Fruit fly (Drosophila melanogaster) whole organism, embryonic: ENCODE results near the gene ND-MNLL.
A peak's percentile ranks its signal among the peaks of the same experiment; 100 is the strongest.

ENCODE experiments used
- ATbp ChIP-seq: fragments of 200-800 bp; sonication (Bioruptor generic); optimal IDR thresholded peaks from 2 replicates; lab custom pipeline; 2017; ENCODE audit warnings: missing biosample characterization, mild to moderate bottlenecking, missing genetic modification characterization, missing genetic modification reagents
- Awh ChIP-seq: fragments of 200-800 bp; sonication (Bioruptor generic); IDR thresholded peaks from 2 replicates; pipeline ENCODE4, ENCODE4 v1.3.6; 2022; ENCODE audit warnings: missing biosample characterization, missing genetic modification characterization
- CG12391 ChIP-seq: fragments of 200-800 bp; sonication (Bioruptor generic); optimal IDR thresholded peaks from 3 replicates; lab custom pipeline; 2018; ENCODE audit warnings: missing biosample characterization, mild to moderate bottlenecking, missing genetic modification characterization, moderate library complexity
- CG13775 ChIP-seq: fragments of 200-800 bp; sonication (Bioruptor generic); optimal IDR thresholded peaks from 3 replicates; lab custom pipeline; 2017; ENCODE audit warnings: missing biosample characterization, mild to moderate bottlenecking, missing genetic modification characterization
- CG17359 ChIP-seq: fragments of 200-800 bp; sonication (Bioruptor generic); optimal IDR thresholded peaks from 3 replicates; lab custom pipeline; 2018; ENCODE audit warnings: missing biosample characterization, mild to moderate bottlenecking, missing genetic modification characterization, moderate library complexity
- CG17361 ChIP-seq: fragments of 200-800 bp; sonication (Bioruptor generic); IDR thresholded peaks from 3 replicates; pipeline ENCODE4 v1.3.6; 2022; ENCODE audit warnings: missing biosample characterization, missing genetic modification characterization
- CG17802 ChIP-seq: fragments of 200-800 bp; sonication (Bioruptor generic); optimal IDR thresholded peaks from 2 replicates; lab custom pipeline; 2018; ENCODE audit warnings: missing biosample characterization, mild to moderate bottlenecking, missing genetic modification characterization, moderate library complexity
- CG2889 ChIP-seq: fragments of 200-800 bp; sonication (Bioruptor generic); IDR thresholded peaks from 3 replicates; pipeline ENCODE4 v1.3.6; 2022; ENCODE audit warnings: missing biosample characterization, missing genetic modification characterization
- CG31224 ChIP-seq: fragments of 200-800 bp; sonication (Bioruptor generic); IDR thresholded peaks from 2 replicates; pipeline ENCODE4 v1.3.6; 2022; ENCODE audit warnings: missing biosample characterization, missing genetic modification characterization
- CG34422 ChIP-seq: fragments of 200-800 bp; sonication (Bioruptor generic); IDR thresholded peaks from 3 replicates; pipeline ENCODE4 v1.3.6; 2022; ENCODE audit warnings: missing biosample characterization, missing genetic modification characterization
- CG4424 ChIP-seq: fragments of 200-800 bp; sonication (Bioruptor generic); optimal IDR thresholded peaks from 3 replicates; lab custom pipeline; 2016; ENCODE audit warnings: missing biosample characterization, missing genetic modification characterization
- CG4617 ChIP-seq: fragments of 200-800 bp; sonication (Bioruptor generic); optimal IDR thresholded peaks from 3 replicates; lab custom pipeline; 2016; ENCODE audit warnings: missing biosample characterization, missing genetic modification characterization, borderline replicate concordance
- CG6791 ChIP-seq: fragments of 200-800 bp; sonication (Bioruptor generic); IDR thresholded peaks from 3 replicates; pipeline ENCODE4 v1.3.6; 2022; ENCODE audit warnings: missing biosample characterization, missing genetic modification characterization; ENCODE audit not compliant: partially characterized antibody
- CrebB ChIP-seq: fragments of 200-800 bp; sonication (Bioruptor generic); optimal IDR thresholded peaks from 3 replicates; lab custom pipeline; 2018; ENCODE audit warnings: missing biosample characterization, mild to moderate bottlenecking, missing genetic modification characterization
- D ChIP-seq, 2 experiments: fragments of 200-800 bp in 1 of 2; fragments of >200 bp in 1 of 2; sonication (Bioruptor generic) in 1 of 2; optimal IDR thresholded peaks; 2 replicates in 1 of 2; 3 replicates in 1 of 2; lab custom pipeline; 2017; ENCODE audit warnings: mild to moderate bottlenecking in 1 of 2, missing biosample characterization in 1 of 2, missing genetic modification characterization in 1 of 2, missing genetic modification reagents in 1 of 2
- Dbx ChIP-seq: fragments of 200-800 bp; sonication (Bioruptor generic); IDR thresholded peaks from 3 replicates; pipeline ENCODE4 v1.3.6; 2022; ENCODE audit warnings: missing biosample characterization, missing genetic modification characterization
- HHEX ChIP-seq: fragments of 200-800 bp; sonication (Bioruptor generic); optimal IDR thresholded peaks from 3 replicates; lab custom pipeline; 2017; ENCODE audit warnings: missing biosample characterization, mild to moderate bottlenecking, missing genetic modification characterization, missing genetic modification reagents
- HLH3B ChIP-seq: fragments of 200-800 bp; sonication (Bioruptor generic); IDR thresholded peaks from 2 replicates; pipeline ENCODE4 v1.3.6; 2022; ENCODE audit warnings: missing biosample characterization, missing genetic modification characterization
- MBD-R2 ChIP-seq: fragments of 200-800 bp; sonication (Bioruptor generic); IDR thresholded peaks from 2 replicates; pipeline ENCODE4 v1.3.6; 2022; ENCODE audit warnings: missing biosample characterization, missing genetic modification characterization
- Mad ChIP-seq: fragments of 200-800 bp; sonication (Bioruptor generic); optimal IDR thresholded peaks from 2 replicates; lab custom pipeline; 2016; ENCODE audit warnings: missing biosample characterization, missing genetic modification characterization
- Oaz ChIP-seq: fragments of 200-800 bp; sonication (Bioruptor generic); IDR thresholded peaks from 2 replicates; pipeline ENCODE4 v1.3.6; 2022; ENCODE audit warnings: missing biosample characterization, missing genetic modification characterization
- Scr ChIP-seq: fragments of 200-800 bp; sonication (Bioruptor generic); IDR thresholded peaks from 2 replicates; pipeline ENCODE4 v1.3.6; 2022; ENCODE audit warnings: missing biosample characterization, missing genetic modification characterization; ENCODE audit not compliant: partially characterized antibody
- Side ChIP-seq: fragments of 200-800 bp; sonication (Bioruptor generic); optimal IDR thresholded peaks from 2 replicates; lab custom pipeline; 2016; ENCODE audit warnings: missing biosample characterization, missing genetic modification characterization
- Six4 ChIP-seq: fragments of 200-800 bp; sonication (Bioruptor generic); optimal IDR thresholded peaks from 2 replicates; lab custom pipeline; 2016; ENCODE audit warnings: missing biosample characterization, missing genetic modification characterization
- Sox102F ChIP-seq: fragments of 200-800 bp; sonication (Bioruptor generic); optimal IDR thresholded peaks from 2 replicates; lab custom pipeline; 2018; ENCODE audit warnings: missing biosample characterization, mild to moderate bottlenecking, missing genetic modification characterization, moderate library complexity
- TFAM ChIP-seq: fragments of 200-800 bp; sonication (Bioruptor generic); optimal IDR thresholded peaks from 2 replicates; lab custom pipeline; 2017; ENCODE audit warnings: missing biosample characterization, missing genetic modification characterization, inconsistent platforms
- Vsx1 ChIP-seq: fragments of 200-800 bp; sonication (Bioruptor generic); optimal IDR thresholded peaks from 2 replicates; lab custom pipeline; 2017; ENCODE audit warnings: missing biosample characterization, mild to moderate bottlenecking, missing genetic modification characterization, missing genetic modification reagents
- Xrp1 ChIP-seq: fragments of 200-800 bp; sonication (Bioruptor generic); IDR thresholded peaks from 2 replicates; pipeline ENCODE4 v1.3.6; 2022; ENCODE audit warnings: missing biosample characterization, missing genetic modification characterization
- amos ChIP-seq: fragments of 200-800 bp; sonication (Bioruptor generic); IDR thresholded peaks from 2 replicates; pipeline ENCODE4 v1.3.6; 2022; ENCODE audit warnings: missing biosample characterization, missing genetic modification characterization; ENCODE audit not compliant: partially characterized antibody
- ase ChIP-seq: fragments of 200-800 bp; sonication (Bioruptor generic); IDR thresholded peaks from 3 replicates; pipeline ENCODE4 v1.3.6; 2022; ENCODE audit warnings: missing biosample characterization, missing genetic modification characterization
- bab2 ChIP-seq: fragments of 200-800 bp; sonication (Bioruptor generic); optimal IDR thresholded peaks from 2 replicates; lab custom pipeline; 2016; ENCODE audit warnings: missing biosample characterization, missing genetic modification characterization
- dpn ChIP-seq, 2 experiments: fragments of 200-800 bp; sonication (Bioruptor generic); optimal IDR thresholded peaks; 3 replicates each; lab custom pipeline; 2016; ENCODE audit warnings: missing biosample characterization in 2 of 2, missing genetic modification characterization in 2 of 2
- fd64A ChIP-seq: fragments of 200-800 bp; sonication (Bioruptor generic); optimal IDR thresholded peaks from 3 replicates; lab custom pipeline; 2018; ENCODE audit warnings: missing biosample characterization, mild to moderate bottlenecking, missing genetic modification characterization
- grau ChIP-seq: fragments of 200-800 bp; optimal IDR thresholded peaks from 3 replicates; lab custom pipeline; 2019; ENCODE audit warnings: missing biosample characterization, mild to moderate bottlenecking, missing genetic modification characterization, moderate library complexity
- hkb ChIP-seq, 2 experiments: fragments of 200-800 bp in 1 of 2; fragments of >200 bp in 1 of 2; sonication (Bioruptor generic) in 1 of 2; IDR thresholded peaks in 1 of 2; optimal IDR thresholded peaks in 1 of 2; 2 replicates each; pipeline versions ENCODE4 v1.3.6 to Lab custom; 2017 to 2022; ENCODE audit warnings: missing biosample characterization in 1 of 2, missing genetic modification characterization in 1 of 2
- kay ChIP-seq: fragments of 200-800 bp; sonication (Bioruptor generic); optimal IDR thresholded peaks from 2 replicates; lab custom pipeline; 2016; ENCODE audit warnings: missing biosample characterization, missing genetic modification characterization
- knrl ChIP-seq: fragments of 200-800 bp; sonication (Bioruptor generic); IDR thresholded peaks from 3 replicates; pipeline ENCODE4 v1.3.6; 2022; ENCODE audit warnings: missing biosample characterization, missing genetic modification characterization; ENCODE audit not compliant: partially characterized antibody
- nau ChIP-seq: fragments of 200-800 bp; sonication (Bioruptor generic); optimal IDR thresholded peaks from 3 replicates; lab custom pipeline; 2017; ENCODE audit warnings: missing biosample characterization, mild to moderate bottlenecking, missing genetic modification characterization, missing genetic modification reagents
- pan ChIP-seq, 4 experiments: fragments of >200 bp in 3 of 4; fragments of 200-800 bp in 1 of 4; sonication (Bioruptor generic) in 1 of 4; optimal IDR thresholded peaks in 3 of 4; IDR thresholded peaks in 1 of 4; 2 replicates each; pipeline versions ENCODE4 v1.3.6 to Lab custom; 2017 to 2022; ENCODE audit warnings: missing biosample characterization in 2 of 4, missing genetic modification characterization in 2 of 4, mixed read lengths in 1 of 4
- pho ChIP-seq: fragments of 200-800 bp; sonication (Bioruptor generic); optimal IDR thresholded peaks from 2 replicates; lab custom pipeline; 2016; ENCODE audit warnings: missing biosample characterization, missing genetic modification characterization
- pzg ChIP-seq: fragments of 200-800 bp; sonication (Bioruptor generic); optimal IDR thresholded peaks from 3 replicates; lab custom pipeline; 2018; ENCODE audit warnings: missing biosample characterization, mild to moderate bottlenecking, missing genetic modification characterization, moderate library complexity
- rib ChIP-seq: fragments of 200-800 bp; sonication (Bioruptor generic); IDR thresholded peaks from 2 replicates; pipeline ENCODE4 v1.3.6; 2022; ENCODE audit warnings: missing biosample characterization, missing genetic modification characterization
- slp2 ChIP-seq: fragments of 200-800 bp; sonication (Bioruptor generic); optimal IDR thresholded peaks from 2 replicates; lab custom pipeline; 2016; ENCODE audit warnings: missing biosample characterization, missing genetic modification characterization
- toy ChIP-seq: fragments of 200-800 bp; sonication (Bioruptor generic); IDR thresholded peaks from 2 replicates; pipeline ENCODE4 v1.3.6; 2022; ENCODE audit warnings: missing biosample characterization, missing genetic modification characterization
- ttk ChIP-seq: fragments of 200-800 bp; sonication (Bioruptor generic); IDR thresholded peaks from 2 replicates; pipeline ENCODE4 v2.1.2; 2022; ENCODE audit warnings: missing biosample characterization, missing genetic modification characterization
- vnd ChIP-seq: fragments of 200-800 bp; sonication (Bioruptor generic); IDR thresholded peaks from 3 replicates; pipeline ENCODE4 v1.3.6; 2022; ENCODE audit warnings: missing biosample characterization, missing genetic modification characterization; ENCODE audit not compliant: partially characterized antibody
- wek ChIP-seq: fragments of 200-800 bp; sonication (Bioruptor generic); optimal IDR thresholded peaks from 3 replicates; lab custom pipeline; 2018; ENCODE audit warnings: missing biosample characterization, mild to moderate bottlenecking, missing genetic modification characterization, moderate library complexity
- zfh2 ChIP-seq: fragments of 200-800 bp; sonication (Bioruptor generic); optimal IDR thresholded peaks from 2 replicates; lab custom pipeline; 2016; ENCODE audit warnings: missing biosample characterization, missing genetic modification characterization

Gene ND-MNLL

DNA sequence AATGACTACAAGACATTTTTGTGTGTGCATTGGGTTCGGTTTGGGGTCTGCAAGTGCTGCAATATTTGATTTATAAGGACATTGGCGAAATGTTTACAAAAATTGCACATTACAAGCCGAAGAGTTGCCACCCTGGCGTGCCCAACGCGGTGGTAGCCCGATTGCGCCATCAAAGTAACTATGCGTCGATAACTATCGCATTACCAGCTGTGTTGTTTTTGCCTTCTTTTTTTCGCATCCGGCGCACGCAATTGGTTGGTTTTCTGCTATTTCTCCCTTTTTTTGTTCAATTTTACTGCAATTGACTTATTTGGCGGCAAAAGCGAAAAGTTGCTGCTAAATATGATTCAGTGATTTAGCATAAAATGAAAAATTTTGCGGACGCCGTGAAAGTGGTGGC is 41.1 kb upstream of the ND-MNLL start, which contains the start of gene RpS14b (continued):
- TF ChIP-seq CG4617 (GFP tag; lab: Kevin White, UChicago) (peak; percentile 37), kay (GFP tag; lab: Kevin White, UChicago) (no peak), rib (GFP tag; lab: Robert Waterston, UW) (peak; percentile 78), CG12391 (tag; lab: Kevin White, UChicago) (peak; percentile 45), CG4424 (GFP tag; lab: Kevin White, UChicago) (peak; percentile 29), CG31224 (peak; percentile 47), MBD-R2 (GFP tag; lab: Robert Waterston, UW) (peak; percentile 76), wek (GFP tag; lab: Kevin White, UChicago) (peak; percentile 24), nau (GFP tag; lab: Kevin White, UChicago) (peak; percentile 53), ATbp (GFP tag; lab: Kevin White, UChicago) (peak; percentile 16), grau (peak; percentile 36), Sox102F (GFP tag; lab: Kevin White, UChicago) (no peak), D (optimal IDR thresholded peaks at IDR 0.05; lab: Kevin White, UChicago) (no peak), D (GFP tag; optimal IDR thresholded peaks at IDR 0.05; lab: Kevin White, UChicago) (no peak), CG17361 (GFP tag; lab: Robert Waterston, UW) (peak; percentile 30; the same call in 1 of the 3 replicates), Vsx1 (peak; percentile 54), pan (optimal IDR thresholded peaks at IDR 0.05; lab: Kevin White, UChicago) (no peak), pan (GFP tag; optimal IDR thresholded peaks at IDR 0.05 in 1 of 2, IDR thresholded peaks at IDR 0.05 in 1 of 2) (peak in 1 of 2 experiments; percentile 74), Scr (GFP tag; lab: Robert Waterston, UW) (peak; percentile 73), CG2889 (GFP tag; lab: Robert Waterston, UW) (peak; percentile 53; the same call in 1 of the 3 replicates), CG17802 (tag; lab: Kevin White, UChicago) (no peak), slp2 (peak; percentile 6), hkb (optimal IDR thresholded peaks at IDR 0.05; lab: Kevin White, UChicago) (peak; percentile 36), hkb (GFP tag; IDR thresholded peaks at IDR 0.05; lab: Robert Waterston, UW) (peak; percentile 71), Oaz (GFP tag; lab: Robert Waterston, UW) (peak; percentile 52), CG17359 (tag; lab: Kevin White, UChicago) (peak; percentile 14), toy (0 out of 2 replicates have a peak, but pooled peaks have one; percentile 37), ase (GFP tag; lab: Robert Waterston, UW) (peak; percentile 67; the same call in 2 of the 3 replicates), HHEX (GFP tag; lab: Kevin White, UChicago) (peak; percentile 68), zfh2 (GFP tag; lab: Kevin White, UChicago) (peak; percentile 60), Side (GFP tag; lab: Kevin White, UChicago) (peak; percentile 74), TFAM (no peak), knrl (GFP tag; lab: Robert Waterston, UW) (peak; percentile 72), vnd (GFP tag; lab: Robert Waterston, UW) (peak; percentile 66), CG13775 (GFP tag; lab: Kevin White, UChicago) (peak; percentile 82), dpn (GFP tag; optimal IDR thresholded peaks at IDR 0.05; lab: Kevin White, UChicago) (peak; percentile 15 to 55), ttk (GFP tag; lab: Robert Waterston, UW) (0 out of 2 replicates have a peak, but pooled peaks have one; percentile 40), Awh (no peak), pzg (GFP tag; lab: Kevin White, UChicago) (peak; percentile 77), Six4 (GFP tag; lab: Kevin White, UChicago) (no peak), Mad (GFP tag; lab: Kevin White, UChicago) (peak; percentile 36), amos (GFP tag; lab: Robert Waterston, UW) (peak; percentile 83), bab2 (GFP tag; lab: Kevin White, UChicago) (peak; percentile 48), CrebB (tag; lab: Kevin White, UChicago) (peak; percentile 72), Xrp1 (GFP tag; lab: Robert Waterston, UW) (no peak), CG34422 (GFP tag; lab: Robert Waterston, UW) (peak; percentile 86), Dbx (GFP tag; lab: Robert Waterston, UW) (peak; percentile 68), fd64A (peak; percentile 33), HLH3B (GFP tag; lab: Robert Waterston, UW) (peak; percentile 56), CG6791 (GFP tag; lab: Robert Waterston, UW) (peak; percentile 68), pho (peak; percentile 53)
